Worm (Caenorhabditis elegans) whole organism, L1 larva: ENCODE results near the gene ephx-1.

Source experiments
- sptf-1 ChIP-seq: fragments of 150-350 bp; optimal IDR thresholded peaks from 2 replicates; lab custom pipeline; 2014; ENCODE audit warnings: missing biosample characterization, missing genetic modification characterization
- sup-37 ChIP-seq: fragments of 200-800 bp; sonication (Bioruptor generic); optimal IDR thresholded peaks from 2 replicates; lab custom pipeline; 2018; ENCODE audit warnings: mild to moderate bottlenecking, missing genetic modification characterization, missing compliant biosample characterization
- unc-30 ChIP-seq: sonication (generic microtip); optimal IDR thresholded peaks from 2 replicates; lab custom pipeline; 2017; ENCODE audit warnings: missing biosample characterization, missing genetic modification characterization

ce11 chrII:3968070-3968469, 36.6 kb upstream of the ephx-1 start:
- TF ChIP-seq unc-30 (tag; lab: Kevin White, UChicago): no peak
- no peak for TF ChIP-seq sup-37
- TF ChIP-seq sptf-1 (tag; lab: Kevin White, UChicago): no peak
